Worm (Caenorhabditis elegans) whole organism, L3 larva: ENCODE results near the gene F10E9.3.

Experiments used
- R02D3.7 ChIP-seq: fragments of 150-350 bp; optimal IDR thresholded peaks from 2 replicates; lab custom pipeline; 2014; ENCODE audit warnings: missing biosample characterization, missing genetic modification characterization
- ZK546.5 ChIP-seq: sonication (generic microtip); optimal IDR thresholded peaks from 2 replicates; lab custom pipeline; 2017; ENCODE audit warnings: missing biosample characterization, missing genetic modification characterization
- ama-1 ChIP-seq: fragments of 150-350 bp; optimal IDR thresholded peaks from 2 replicates; lab custom pipeline; 2018
- ceh-16 ChIP-seq: sonication (generic microtip); optimal IDR thresholded peaks from 2 replicates; lab custom pipeline; 2017; ENCODE audit warnings: missing biosample characterization, missing genetic modification characterization
- ceh-28 ChIP-seq: fragments of 150-350 bp; optimal IDR thresholded peaks from 2 replicates; lab custom pipeline; 2014; ENCODE audit warnings: missing biosample characterization, missing genetic modification reagents, missing genetic modification characterization
- ceh-82 ChIP-seq: fragments of 150-350 bp; optimal IDR thresholded peaks from 2 replicates; lab custom pipeline; 2014; ENCODE audit warnings: missing biosample characterization, missing genetic modification characterization
- ceh-9 ChIP-seq: sonication (generic microtip); optimal IDR thresholded peaks from 2 replicates; lab custom pipeline; 2018; ENCODE audit warnings: missing biosample characterization, missing genetic modification characterization
- egl-27 ChIP-seq: sonication (generic microtip); optimal IDR thresholded peaks from 4 replicates; lab custom pipeline; 2017; ENCODE audit warnings: missing biosample characterization, missing genetic modification reagents, missing genetic modification characterization
- egl-5 ChIP-seq: fragments of 150-350 bp; optimal IDR thresholded peaks from 2 replicates; lab custom pipeline; 2017; ENCODE audit warnings: missing biosample characterization, missing genetic modification reagents, missing genetic modification characterization, inconsistent platforms
- elt-1 ChIP-seq: fragments of 150-350 bp; optimal IDR thresholded peaks from 2 replicates; lab custom pipeline; 2014; ENCODE audit warnings: missing biosample characterization, missing genetic modification characterization
- elt-2 ChIP-seq: sonication (generic microtip); optimal IDR thresholded peaks from 2 replicates; lab custom pipeline; 2016; ENCODE audit warnings: missing genetic modification reagents, mild to moderate bottlenecking, missing genetic modification characterization, missing compliant biosample characterization
- fkh-10 ChIP-seq: sonication (generic microtip); optimal IDR thresholded peaks from 2 replicates; lab custom pipeline; 2017; ENCODE audit warnings: missing biosample characterization, missing genetic modification reagents, missing genetic modification characterization
- fkh-2 ChIP-seq: fragments of 150-350 bp; optimal IDR thresholded peaks from 2 replicates; lab custom pipeline; 2014; ENCODE audit warnings: missing biosample characterization, missing genetic modification reagents, missing genetic modification characterization
- hmg-11 ChIP-seq: sonication (generic microtip); optimal IDR thresholded peaks from 2 replicates; lab custom pipeline; 2016; ENCODE audit warnings: missing genetic modification characterization, missing compliant biosample characterization
- jun-1 ChIP-seq: fragments of 150-350 bp; optimal IDR thresholded peaks from 2 replicates; lab custom pipeline; 2014; ENCODE audit warnings: missing biosample characterization, missing genetic modification reagents, missing genetic modification characterization
- lin-15B ChIP-seq: fragments of 150-350 bp; optimal IDR thresholded peaks from 2 replicates; lab custom pipeline; 2014; ENCODE audit warnings: missing biosample characterization, missing genetic modification characterization
- lin-39 ChIP-seq: fragments of 150-350 bp; optimal IDR thresholded peaks from 2 replicates; lab custom pipeline; 2018; ENCODE audit warnings: missing biosample characterization, missing genetic modification reagents, missing genetic modification characterization
- lsy-12 ChIP-seq: sonication (generic microtip); optimal IDR thresholded peaks from 2 replicates; lab custom pipeline; 2016; ENCODE audit warnings: mild to moderate bottlenecking, missing genetic modification characterization, missing compliant biosample characterization
- mdl-1 ChIP-seq: fragments of 150-350 bp; optimal IDR thresholded peaks from 2 replicates; lab custom pipeline; 2014; ENCODE audit warnings: missing biosample characterization, missing genetic modification characterization
- mml-1 ChIP-seq: fragments of 150-350 bp; sonication (generic microtip); optimal IDR thresholded peaks from 3 replicates; lab custom pipeline; 2014; ENCODE audit warnings: missing biosample characterization, missing genetic modification characterization
- nfya-1 ChIP-seq: sonication (generic microtip); optimal IDR thresholded peaks from 2 replicates; lab custom pipeline; 2017; ENCODE audit warnings: missing genetic modification characterization, mild to moderate bottlenecking, missing compliant biosample characterization, antibody characterized with exemption, moderate library complexity; ENCODE audit not compliant: insufficient read depth
- nhr-11 ChIP-seq: fragments of 150-350 bp; optimal IDR thresholded peaks from 2 replicates; lab custom pipeline; 2014; ENCODE audit warnings: missing biosample characterization, missing genetic modification characterization
- nhr-23 ChIP-seq: fragments of 150-350 bp; optimal IDR thresholded peaks from 2 replicates; lab custom pipeline; 2014; ENCODE audit warnings: missing biosample characterization, missing genetic modification reagents, missing genetic modification characterization
- nhr-237 ChIP-seq: fragments of 150-350 bp; optimal IDR thresholded peaks from 2 replicates; lab custom pipeline; 2014; ENCODE audit warnings: missing biosample characterization, missing genetic modification characterization
- nhr-25 ChIP-seq: sonication (generic microtip); optimal IDR thresholded peaks from 2 replicates; lab custom pipeline; 2017; ENCODE audit warnings: missing biosample characterization, missing genetic modification characterization
- nhr-28 ChIP-seq: fragments of 150-350 bp; optimal IDR thresholded peaks from 2 replicates; lab custom pipeline; 2014; ENCODE audit warnings: missing biosample characterization, missing genetic modification characterization
- nhr-43 ChIP-seq: sonication (generic microtip); optimal IDR thresholded peaks from 2 replicates; lab custom pipeline; 2016; ENCODE audit warnings: mild to moderate bottlenecking, missing genetic modification characterization, missing compliant biosample characterization; ENCODE audit not compliant: poor library complexity, severe bottlenecking
- nhr-67 ChIP-seq: fragments of 150-350 bp; optimal IDR thresholded peaks from 2 replicates; lab custom pipeline; 2014; ENCODE audit warnings: missing biosample characterization, missing genetic modification characterization
- nhr-76 ChIP-seq: fragments of 150-350 bp; sonication (generic microtip); optimal IDR thresholded peaks from 5 replicates; lab custom pipeline; 2014; ENCODE audit warnings: missing biosample characterization, missing genetic modification characterization
- nhr-77 ChIP-seq: fragments of 150-350 bp; optimal IDR thresholded peaks from 2 replicates; lab custom pipeline; 2014; ENCODE audit warnings: missing biosample characterization, missing genetic modification characterization
- pha-4 ChIP-seq: fragments of 150-350 bp; optimal IDR thresholded peaks from 2 replicates; lab custom pipeline; 2014; ENCODE audit warnings: missing biosample characterization, missing genetic modification reagents, missing genetic modification characterization
- pqm-1 ChIP-seq: fragments of 150-350 bp; optimal IDR thresholded peaks from 2 replicates; lab custom pipeline; 2017; ENCODE audit warnings: missing biosample characterization, missing genetic modification characterization, inconsistent platforms
- sea-2 ChIP-seq: fragments of 150-350 bp; sonication (generic microtip); optimal IDR thresholded peaks from 4 replicates; lab custom pipeline; 2014; ENCODE audit warnings: missing biosample characterization, missing genetic modification reagents, missing genetic modification characterization
- skn-1 ChIP-seq: fragments of 150-350 bp; optimal IDR thresholded peaks from 2 replicates; lab custom pipeline; 2014; ENCODE audit warnings: missing biosample characterization, missing genetic modification characterization
- snpc-4 ChIP-seq: fragments of 150-350 bp; optimal IDR thresholded peaks from 2 replicates; lab custom pipeline; 2014; ENCODE audit warnings: missing biosample characterization, missing genetic modification characterization
- unc-39 ChIP-seq: sonication (generic microtip); optimal IDR thresholded peaks from 4 replicates; lab custom pipeline; 2017; ENCODE audit warnings: missing biosample characterization, missing genetic modification characterization
- zag-1 ChIP-seq: fragments of 150-350 bp; optimal IDR thresholded peaks from 2 replicates; lab custom pipeline; 2014; ENCODE audit warnings: missing biosample characterization, missing genetic modification characterization
- ztf-11 ChIP-seq: fragments of 150-350 bp; optimal IDR thresholded peaks from 2 replicates; lab custom pipeline; 2014; ENCODE audit warnings: missing biosample characterization, missing genetic modification characterization
- ztf-4 ChIP-seq: fragments of 150-350 bp; optimal IDR thresholded peaks from 2 replicates; lab custom pipeline; 2014; ENCODE audit warnings: missing biosample characterization, missing genetic modification characterization

The F10E9.3 gene

ce11 chrIII:8354644-8355461 lies 44.0 kb downstream of the F10E9.3 start, which contains the start of gene unc-116:
Gene unc-116 (minus strand): TSS chrIII:8355174.
- TF ChIP-seq snpc-4 (tag; lab: Kevin White, UChicago) = peak; percentile 4
- no peak for TF ChIP-seq nhr-28 (tag; lab: Kevin White, UChicago)
- no peak for TF ChIP-seq egl-27
- no peak for TF ChIP-seq nhr-237 (tag; lab: Kevin White, UChicago)
- no peak for TF ChIP-seq sea-2 (GFP tag; lab: Kevin White, UChicago)
- no peak for TF ChIP-seq ZK546.5 (tag; lab: Kevin White, UChicago)
- TF ChIP-seq pha-4 (tag; lab: Kevin White, UChicago) = peak; percentile 87
- TF ChIP-seq nhr-25 (tag; lab: Kevin White, UChicago) = peak; percentile 14
- TF ChIP-seq ceh-82 (tag; lab: Kevin White, UChicago) = no peak
- no peak for TF ChIP-seq ztf-4 (tag; lab: Kevin White, UChicago)
- TF ChIP-seq nfya-1 (tag; lab: Kevin White, UChicago) = peak; percentile 88
- TF ChIP-seq ama-1 (lab: Kevin White, UChicago) = peak; percentile 15
- TF ChIP-seq pqm-1 (tag; lab: Kevin White, UChicago) = peak; percentile 18
- no peak for TF ChIP-seq nhr-67 (tag; lab: Kevin White, UChicago)
- TF ChIP-seq ceh-16 = no peak
- TF ChIP-seq mdl-1 = peak; percentile 36
- peak; percentile 8 for TF ChIP-seq elt-2
- no peak for TF ChIP-seq unc-39 (tag; lab: Kevin White, UChicago)
- TF ChIP-seq nhr-76 = no peak
- no peak for TF ChIP-seq ceh-9 (tag; lab: Kevin White, UChicago)
- TF ChIP-seq nhr-23 (tag; lab: Kevin White, UChicago) = peak; percentile 62
- peak; percentile 39 for TF ChIP-seq lin-39 (tag; lab: Kevin White, UChicago)
- TF ChIP-seq skn-1 = no peak
- TF ChIP-seq ztf-11 = no peak
- no peak for TF ChIP-seq lsy-12 (tag; lab: Kevin White, UChicago)
- peak; percentile 36 for TF ChIP-seq lin-15B
- no peak for TF ChIP-seq fkh-10 (GFP tag; lab: Kevin White, UChicago)
- TF ChIP-seq ceh-28 = peak; percentile 52
- no peak for TF ChIP-seq hmg-11 (tag; lab: Kevin White, UChicago)
- TF ChIP-seq mml-1 (tag; lab: Kevin White, UChicago) = no peak

ce11 chrIII:8355462-8355815 lies 44.6 kb downstream of the F10E9.3 start:
- TF ChIP-seq lin-15B (no peak), unc-39 (tag; lab: Kevin White, UChicago) (no peak), fkh-2 (tag; lab: Kevin White, UChicago) (no peak), nhr-11 (tag; lab: Kevin White, UChicago) (no peak)

- TF ChIP-seq lin-39 (tag; lab: Kevin White, UChicago) (peak; percentile 67), R02D3.7 (tag; lab: Kevin White, UChicago) (peak; percentile 32), pqm-1 (tag; lab: Kevin White, UChicago) (peak; percentile 50), ceh-28 (peak; percentile 58), snpc-4 (tag; lab: Kevin White, UChicago) (peak; percentile 70), nhr-67 (tag; lab: Kevin White, UChicago) (no peak), elt-1 (tag; lab: Kevin White, UChicago) (peak; percentile 15), egl-27 (no peak), nhr-43 (tag; lab: Kevin White, UChicago) (peak; percentile 51), ztf-4 (tag; lab: Kevin White, UChicago) (no peak), pha-4 (tag; lab: Kevin White, UChicago) (peak; percentile 82), ama-1 (lab: Kevin White, UChicago) (peak; percentile 59), ZK546.5 (tag; lab: Kevin White, UChicago) (no peak), lsy-12 (tag; lab: Kevin White, UChicago) (peak; percentile 49), nhr-25 (tag; lab: Kevin White, UChicago) (peak; percentile 73), nhr-11 (tag; lab: Kevin White, UChicago) (peak; percentile 7), hmg-11 (tag; lab: Kevin White, UChicago) (peak; percentile 95), nhr-237 (tag; lab: Kevin White, UChicago) (no peak), nfya-1 (tag; lab: Kevin White, UChicago) (peak; percentile 87), jun-1 (tag; lab: Kevin White, UChicago) (peak; percentile 80), fkh-10 (GFP tag; lab: Kevin White, UChicago) (peak; percentile 11), lin-15B (peak; percentile 87), nhr-77 (tag; lab: Kevin White, UChicago) (no peak), elt-2 (peak; percentile 49), egl-5 (tag; lab: Kevin White, UChicago) (peak; percentile 47), nhr-23 (tag; lab: Kevin White, UChicago) (peak; percentile 46), zag-1 (no peak)
Observed at ce11 chrIII:8356407-8356881, 45.6 kb downstream of the F10E9.3 start.
